Fruit fly (Drosophila melanogaster): ENCODE results near the gene CG18418.

The CG18418 gene

DNA sequence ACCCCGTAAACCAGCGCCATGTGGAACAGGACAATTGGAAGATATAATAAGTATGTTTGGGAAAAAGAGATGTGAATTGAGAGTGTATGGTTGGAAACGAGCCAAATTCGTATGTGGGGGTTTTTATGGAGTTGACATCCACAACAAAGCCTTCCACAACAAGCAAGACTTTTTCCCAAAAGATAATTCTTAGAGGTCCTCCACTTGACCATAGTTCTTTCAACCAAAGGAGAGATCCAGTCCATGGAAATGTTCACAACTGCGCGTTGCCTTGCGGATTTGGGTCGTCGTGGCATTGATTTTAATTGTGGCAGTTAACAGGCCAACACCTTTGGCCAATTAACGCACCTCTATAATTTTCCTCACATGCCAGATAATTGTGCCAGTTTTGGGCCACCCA is at the start of gene CG18418:
TSS of gene CG18418 (minus strand) at position 101 of the 400 bp plus-strand sequence.
- TF ChIP-seq CG17801 (GFP tag; optimal IDR thresholded peaks at IDR 0.05; ENCODE audit: partially characterized antibody), result no peak

DNA sequence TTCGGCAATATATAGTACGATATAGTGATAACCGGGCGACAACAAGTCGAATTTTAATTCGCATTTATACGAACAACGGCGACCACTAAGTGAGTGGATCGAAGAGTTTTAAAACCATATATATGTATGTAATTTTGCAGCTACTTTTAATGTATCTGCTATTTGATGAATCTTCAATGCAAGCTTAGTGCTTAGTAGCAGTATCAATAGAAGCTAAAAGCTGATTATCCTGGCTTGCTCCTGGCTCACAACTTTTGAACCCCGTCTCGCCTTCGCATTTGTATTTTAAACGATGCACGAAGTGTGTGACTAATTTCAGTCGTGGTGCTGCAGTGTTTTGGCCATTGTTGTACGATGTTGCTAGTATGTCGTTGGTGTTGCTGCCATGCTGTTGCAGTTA is 46.8 kb upstream of the CG18418 start:
- TF ChIP-seq CG17801 (GFP tag; optimal IDR thresholded peaks at IDR 0.05; ENCODE audit: partially characterized antibody), result no peak

DNA sequence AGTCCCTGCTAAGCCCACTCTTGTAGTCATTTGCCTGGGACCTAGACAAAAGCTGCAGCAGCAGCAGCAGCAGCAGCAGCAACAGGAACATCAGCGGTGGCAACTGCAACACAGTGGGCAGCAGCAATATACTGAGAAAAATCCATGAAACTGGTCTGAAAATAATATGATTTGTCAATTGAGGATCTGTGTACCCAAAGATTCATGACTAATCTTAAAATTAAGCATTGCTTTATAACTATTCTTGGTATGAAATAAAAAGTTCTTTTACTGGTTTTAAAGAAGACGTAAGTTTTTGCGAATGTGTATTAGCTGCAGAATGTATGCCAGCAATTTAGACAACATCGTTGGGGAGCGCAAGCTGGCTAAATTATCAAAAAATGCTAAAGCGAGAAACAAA is 41.8 kb upstream of the CG18418 start:
- TF ChIP-seq CG17801 (GFP tag; optimal IDR thresholded peaks at IDR 0.05; ENCODE audit: partially characterized antibody), result no peak

DNA sequence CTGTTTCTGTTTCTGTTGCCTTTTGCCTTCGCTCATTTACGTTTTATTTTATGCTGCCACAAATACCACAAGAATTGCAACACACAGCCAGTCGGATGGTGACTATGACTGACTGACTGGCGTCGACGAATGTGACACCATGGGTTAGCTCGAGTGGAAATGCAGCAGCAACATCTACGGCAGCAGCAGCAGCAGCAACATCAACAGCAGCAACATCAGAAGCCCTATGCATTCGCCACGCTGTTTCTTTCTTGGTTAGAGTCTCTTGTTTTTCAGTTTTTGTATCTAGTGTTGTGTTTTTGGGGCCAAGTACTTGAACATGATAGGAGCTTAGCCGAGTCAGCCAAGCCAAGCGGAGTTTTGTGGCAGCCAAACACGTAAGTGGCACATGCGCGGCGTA is 39.9 kb upstream of the CG18418 start:
- TF ChIP-seq CG17801 (GFP tag; optimal IDR thresholded peaks at IDR 0.05; ENCODE audit: partially characterized antibody), result no peak

DNA sequence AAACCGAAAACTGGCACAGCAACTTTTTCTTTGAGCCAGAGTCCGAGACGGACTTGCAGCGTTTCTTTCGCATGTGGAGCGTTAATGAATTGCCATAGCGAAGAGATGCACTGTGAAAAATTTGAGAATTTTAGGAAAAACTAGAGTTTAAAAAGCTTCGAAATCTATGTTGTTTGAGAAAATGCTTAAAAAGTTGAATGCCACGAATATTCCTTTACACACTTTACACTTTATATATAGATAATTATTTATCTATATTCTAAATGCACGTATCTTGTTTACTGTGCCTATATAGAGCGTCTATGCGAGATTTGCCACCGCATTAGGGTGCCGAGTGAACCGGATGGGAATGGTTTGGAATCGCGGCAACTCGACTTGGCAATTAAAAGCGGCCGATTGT is 32.0 kb upstream of the CG18418 start:
- no peak for TF ChIP-seq CG17801 (GFP tag; optimal IDR thresholded peaks at IDR 0.05; ENCODE audit: partially characterized antibody)

DNA sequence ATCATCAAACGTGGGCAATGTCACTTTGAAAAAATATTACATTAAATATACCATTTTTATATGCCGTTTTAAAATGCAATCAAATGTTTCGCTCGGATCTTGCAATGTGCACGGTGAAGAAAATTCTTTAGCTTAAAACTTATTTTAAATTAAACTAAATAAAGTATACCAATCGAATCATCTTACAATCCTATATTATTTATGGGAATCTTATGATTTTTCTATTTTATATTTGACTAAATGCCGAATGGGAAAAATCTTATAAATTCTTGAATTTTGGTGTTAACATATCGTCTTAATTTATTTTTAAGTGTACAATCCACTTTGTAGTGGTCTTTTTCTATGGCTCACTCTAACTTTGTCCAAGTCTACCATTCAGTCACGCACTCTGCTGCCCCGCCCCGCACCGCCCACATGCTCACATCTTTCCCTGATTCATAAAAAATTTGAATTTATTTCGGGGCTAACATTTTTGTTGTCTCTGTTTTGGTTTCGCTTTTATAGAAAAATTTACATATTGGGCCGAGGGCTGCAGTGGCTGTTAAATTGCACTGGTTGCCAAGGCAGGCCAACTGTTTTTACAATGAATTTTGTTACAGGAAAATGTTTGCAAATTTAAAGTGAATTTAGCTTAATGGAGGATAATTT is 30.8 kb upstream of the CG18418 start:
- no peak for TF ChIP-seq CG17801 (GFP tag; optimal IDR thresholded peaks at IDR 0.05; ENCODE audit: partially characterized antibody)

DNA sequence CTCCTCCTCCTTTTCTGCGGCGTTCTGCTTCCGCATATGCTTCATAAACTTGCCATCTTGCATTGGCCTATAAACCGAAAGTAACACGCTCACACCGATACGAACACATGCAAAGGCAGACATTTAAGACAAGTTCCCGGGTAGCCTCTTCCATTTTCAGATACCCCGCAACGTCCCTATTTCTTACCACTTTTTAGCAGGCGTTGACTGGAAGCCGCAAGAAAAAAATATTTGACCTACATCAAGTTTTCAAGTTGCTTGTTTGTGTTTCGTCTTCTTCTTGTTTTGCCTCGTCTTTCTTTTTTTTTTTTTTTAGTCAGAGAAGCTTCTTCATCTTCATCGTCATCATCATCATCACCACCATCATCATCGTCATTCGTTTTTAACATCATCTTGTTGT is 29.9 kb upstream of the CG18418 start:
- no peak for TF ChIP-seq CG17801 (GFP tag; optimal IDR thresholded peaks at IDR 0.05; ENCODE audit: partially characterized antibody)

DNA sequence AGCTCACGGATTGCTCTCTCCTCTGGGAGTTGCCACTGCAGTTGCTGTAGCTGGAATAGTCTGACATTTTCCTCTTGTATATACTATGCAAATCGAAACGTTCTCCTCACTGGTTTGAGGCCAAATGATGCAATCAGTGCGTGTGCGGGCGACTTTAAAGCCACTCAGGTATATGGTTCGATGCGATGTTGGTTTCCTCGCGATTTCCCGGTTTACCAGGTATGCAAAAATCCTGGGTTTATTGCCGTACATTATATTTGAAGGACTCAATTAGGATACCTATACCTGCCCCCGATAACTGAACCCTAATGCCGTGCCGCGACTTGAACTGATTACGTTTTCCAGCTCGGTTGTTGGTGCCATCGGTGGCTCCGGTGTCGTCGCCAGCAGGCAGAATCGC is 19.9 kb upstream of the CG18418 start, which contains the start of gene CG13712:
TSS of gene CG13712 (minus strand) at position 101 of the 400 bp plus-strand sequence.
- TF ChIP-seq CG17801 (GFP tag; optimal IDR thresholded peaks at IDR 0.05; ENCODE audit: partially characterized antibody), result no peak

DNA sequence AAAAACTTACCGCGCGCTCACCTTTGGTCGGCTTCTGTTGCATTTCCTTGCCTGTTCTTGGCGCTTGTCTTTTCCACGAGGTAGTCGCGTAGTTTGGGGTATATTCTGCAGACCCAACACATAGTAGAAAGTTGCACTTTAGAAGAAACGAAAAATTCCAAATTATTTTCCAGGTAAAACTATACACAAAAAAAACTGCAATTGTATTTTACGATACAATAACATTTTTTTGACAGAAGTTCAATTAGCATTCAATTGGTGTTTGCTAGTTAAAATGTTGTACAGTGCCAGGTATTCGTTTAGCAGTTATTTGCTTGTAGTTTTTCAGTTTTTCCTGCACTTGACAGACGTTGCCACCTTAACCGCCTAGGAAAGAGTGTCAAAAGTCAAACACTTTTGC is 18.7 kb upstream of the CG18418 start:
- no peak for TF ChIP-seq CG17801 (GFP tag; optimal IDR thresholded peaks at IDR 0.05; ENCODE audit: partially characterized antibody)

DNA sequence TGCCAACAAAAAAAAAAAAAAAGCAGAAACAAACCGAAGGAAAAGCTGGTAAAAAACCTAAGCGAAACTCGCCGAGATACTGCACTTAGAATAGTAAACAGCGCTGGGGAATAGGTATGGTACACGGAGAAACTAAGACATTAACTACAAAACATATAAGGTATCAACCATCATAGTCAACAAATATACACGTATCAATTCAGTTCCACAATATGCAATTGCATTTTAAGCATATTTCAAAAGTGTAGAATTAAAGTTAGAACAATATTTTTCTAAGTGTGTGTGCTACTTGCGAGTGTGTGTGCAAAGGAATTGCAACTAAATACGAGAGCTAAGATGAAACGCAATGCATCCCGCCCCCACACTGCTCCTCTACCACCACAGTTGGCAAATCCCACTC is 18.0 kb upstream of the CG18418 start:
- no peak for TF ChIP-seq CG17801 (GFP tag; optimal IDR thresholded peaks at IDR 0.05; ENCODE audit: partially characterized antibody)

DNA sequence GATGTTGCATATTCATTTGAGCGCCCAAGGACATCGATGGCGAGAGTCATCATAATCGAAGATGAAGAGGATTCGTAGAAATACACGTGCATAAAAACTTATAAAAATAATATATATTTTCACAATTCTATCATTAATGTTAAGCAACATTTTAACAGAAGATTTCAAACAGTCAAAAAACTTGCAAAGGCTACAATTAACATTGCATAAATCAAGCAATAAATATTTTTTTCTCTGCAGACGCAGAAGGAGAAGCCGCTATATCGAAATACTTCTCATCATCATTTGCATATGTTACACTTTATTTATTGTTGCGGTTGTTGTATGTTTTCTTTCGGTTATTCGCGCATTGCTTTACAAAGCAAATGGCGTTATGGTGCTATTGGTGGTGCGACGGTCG is 12.1 kb upstream of the CG18418 start:
- no peak for TF ChIP-seq CG17801 (GFP tag; optimal IDR thresholded peaks at IDR 0.05; ENCODE audit: partially characterized antibody)

DNA sequence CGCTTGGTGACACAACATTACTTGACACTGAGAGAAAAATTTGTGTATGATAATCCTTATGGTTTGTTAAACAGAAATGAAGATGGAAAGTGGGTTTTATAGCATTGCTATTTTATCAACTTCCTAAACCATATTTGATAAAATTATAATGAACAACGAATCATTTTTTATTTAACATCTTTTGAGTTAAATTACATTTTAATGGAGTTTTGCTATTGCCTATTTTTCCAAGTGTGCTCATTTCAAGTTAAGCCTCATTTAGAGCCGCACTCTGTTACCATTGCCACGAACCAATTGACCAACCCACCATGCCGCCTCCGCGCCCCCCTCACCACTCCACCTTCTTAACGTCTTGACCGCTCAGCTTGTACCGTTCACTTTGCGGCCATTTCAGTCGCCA is 10.2 kb upstream of the CG18418 start:
- TF ChIP-seq CG17801 (GFP tag; optimal IDR thresholded peaks at IDR 0.05; ENCODE audit: partially characterized antibody), result no peak

DNA sequence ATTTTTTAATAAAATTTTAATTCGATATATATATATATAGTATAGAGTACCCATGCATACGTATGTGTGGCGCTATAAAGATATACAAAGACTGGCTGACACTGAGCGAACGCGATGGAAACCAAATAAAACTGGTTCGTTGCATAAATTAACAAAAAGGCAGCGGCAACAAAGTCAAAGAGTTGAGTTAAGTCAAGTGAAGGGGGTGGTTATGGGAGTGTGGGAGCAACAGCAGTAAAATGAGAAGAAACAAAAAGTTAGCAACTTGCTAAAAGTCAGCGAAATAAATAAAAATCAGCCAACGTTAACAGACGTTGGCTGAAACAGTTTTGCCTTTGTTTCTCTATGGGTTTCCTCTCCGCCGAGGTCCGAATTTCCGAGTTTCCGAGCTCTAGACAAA is 8.6 kb upstream of the CG18418 start:
- TF ChIP-seq CG17801 (GFP tag; optimal IDR thresholded peaks at IDR 0.05; ENCODE audit: partially characterized antibody), result no peak

DNA sequence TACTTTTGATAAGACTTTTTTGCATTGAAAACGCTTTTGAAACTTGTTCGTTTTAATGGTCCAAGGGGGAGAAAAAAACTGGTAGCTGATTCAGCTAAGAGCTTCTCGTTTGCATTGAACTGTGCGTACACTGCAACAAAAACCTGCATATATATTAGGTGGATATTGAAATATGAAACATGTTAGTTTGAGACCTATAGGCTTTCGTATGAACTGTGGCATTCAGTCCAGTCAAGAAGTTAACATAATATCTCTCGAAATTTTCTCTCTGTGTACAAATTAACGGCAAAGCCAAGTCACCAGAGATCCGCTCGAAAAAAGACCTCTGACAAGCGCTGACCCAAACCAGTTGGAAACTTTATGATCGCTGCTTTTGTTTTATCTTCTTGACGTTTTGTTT is 8.2 kb upstream of the CG18418 start:
- no peak for TF ChIP-seq CG17801 (GFP tag; optimal IDR thresholded peaks at IDR 0.05; ENCODE audit: partially characterized antibody)

DNA sequence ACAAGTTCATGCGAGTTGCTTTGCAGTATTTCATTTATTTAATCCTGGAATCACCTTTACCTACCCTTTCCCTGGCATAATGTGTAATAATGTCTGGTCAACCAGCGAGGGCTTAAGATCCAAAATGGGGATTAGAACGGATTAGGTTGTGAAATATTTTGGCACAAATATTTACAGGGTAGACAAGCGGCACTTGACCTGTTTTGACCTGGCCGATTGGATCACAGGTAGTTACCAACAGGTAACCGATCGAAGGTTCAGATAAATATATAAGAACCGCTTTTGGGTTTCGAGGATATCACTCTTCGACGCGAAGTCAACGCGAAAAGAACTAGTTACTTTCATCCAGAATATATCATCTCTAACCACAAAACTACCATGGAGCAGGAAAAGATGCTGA is 7.4 kb upstream of the CG18418 start, which contains the start of gene CG13713:
TSS of gene CG13713 (plus strand) at position 301 of the 400 bp plus-strand sequence.
- no peak for TF ChIP-seq CG17801 (GFP tag; optimal IDR thresholded peaks at IDR 0.05; ENCODE audit: partially characterized antibody)

DNA sequence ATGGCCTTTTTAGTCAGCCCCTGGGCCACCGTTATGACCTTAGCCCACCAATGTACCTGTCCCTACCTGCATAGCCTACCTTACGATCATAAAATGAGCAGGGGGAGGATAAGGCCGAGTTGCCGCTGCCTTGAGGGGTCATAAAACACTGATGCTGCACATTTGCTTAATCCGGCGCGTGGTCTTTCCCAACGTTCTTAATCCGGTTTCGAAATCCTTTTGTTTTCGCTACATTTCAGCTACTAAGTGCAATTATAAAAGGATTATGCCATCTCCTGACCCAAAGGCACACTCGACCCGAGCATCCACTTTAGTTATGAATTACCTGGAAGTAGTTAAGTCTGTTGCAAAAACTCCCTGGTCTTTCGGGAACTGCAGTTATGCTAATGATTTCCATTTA is 6.5 kb upstream of the CG18418 start:
- no peak for TF ChIP-seq CG17801 (GFP tag; optimal IDR thresholded peaks at IDR 0.05; ENCODE audit: partially characterized antibody)

DNA sequence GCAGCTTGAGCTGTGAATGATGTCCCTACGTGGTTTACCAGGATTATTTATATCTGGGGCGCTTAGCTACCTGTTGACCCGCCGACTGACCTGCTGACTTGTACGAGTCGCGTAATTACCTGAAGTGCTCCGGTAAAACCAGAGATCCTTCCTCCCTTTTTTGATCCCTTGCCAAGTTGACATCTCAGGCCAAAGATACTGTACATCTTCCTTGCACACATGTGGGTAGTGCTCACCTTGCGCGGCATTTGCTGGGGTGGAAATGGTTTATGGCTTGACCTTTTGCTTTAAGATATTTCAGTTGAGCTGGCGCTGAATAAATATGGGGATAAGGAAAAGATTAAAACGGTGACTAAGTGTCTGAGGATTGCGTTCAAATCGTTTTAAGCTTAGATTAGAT is 5.0 kb upstream of the CG18418 start, which contains the start of gene CG15876:
TSS of gene CG15876 (minus strand) at position 23 of the 400 bp plus-strand sequence.
- no peak for TF ChIP-seq CG17801 (GFP tag; optimal IDR thresholded peaks at IDR 0.05; ENCODE audit: partially characterized antibody)

All from ovary, adult (tissue).